Worm (Caenorhabditis elegans) whole organism, L4/young adult: Measurements from ENCODE around the gene asp-3.

Experiments used
- W03F9.2 ChIP-seq: fragments of 150-350 bp; optimal IDR thresholded peaks from 2 replicates; lab custom pipeline; 2014; ENCODE audit warnings: missing biosample characterization, missing genetic modification characterization
- dao-5 ChIP-seq: sonication (generic microtip); optimal IDR thresholded peaks from 2 replicates; lab custom pipeline; 2016; ENCODE audit warnings: missing genotype, missing genetic modification characterization, moderate library complexity, missing compliant biosample characterization
- him-1 ChIP-seq: sonication (generic microtip); optimal IDR thresholded peaks from 2 replicates; lab custom pipeline; 2016; ENCODE audit warnings: missing genotype, missing genetic modification reagents, missing genetic modification characterization, missing compliant biosample characterization

The asp-3 gene

DNA sequence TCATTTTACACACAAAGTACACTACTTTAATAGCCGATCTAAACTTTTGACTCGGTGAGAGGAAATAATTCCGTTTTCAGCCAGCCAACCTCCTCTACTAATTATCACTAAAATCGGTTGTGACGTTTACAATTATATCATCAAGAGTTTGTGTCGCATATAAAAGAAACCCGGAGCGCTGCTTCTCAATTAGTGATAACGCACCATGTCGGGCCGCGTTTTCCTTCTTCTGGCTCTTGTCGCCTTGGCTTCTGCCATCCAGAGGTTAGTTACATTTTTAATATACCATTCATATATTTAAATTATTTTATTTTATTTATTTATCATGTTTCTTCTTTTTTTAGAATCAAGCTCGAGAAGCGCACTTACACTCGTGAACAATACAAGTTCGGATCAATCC is at the start of gene asp-3:
Gene asp-3, plus strand, starts transcription at position 79 of the 400 bp plus-strand sequence.
- TF ChIP-seq him-1 = no peak
- TF ChIP-seq dao-5 (tag; lab: Kevin White, UChicago) = no peak
- no peak for TF ChIP-seq W03F9.2 (tag; lab: Kevin White, UChicago)

DNA sequence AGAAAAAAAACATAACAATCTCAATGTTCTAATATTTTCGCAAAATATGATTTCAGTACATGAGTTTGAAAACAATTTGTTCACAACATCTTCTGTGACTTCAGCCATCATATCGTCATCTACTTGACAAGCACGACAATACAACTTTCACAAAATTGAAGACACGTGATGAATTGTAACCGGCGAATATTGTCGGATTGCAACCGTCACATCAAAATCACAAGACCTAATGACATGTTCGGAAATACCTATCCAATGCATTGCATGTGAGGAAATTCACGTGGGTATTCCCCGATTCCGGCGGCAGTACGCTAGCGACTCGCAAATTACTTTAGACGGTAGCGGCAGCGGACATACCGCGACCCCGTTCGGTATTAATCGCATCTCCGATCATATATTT is 49.3 kb upstream of the asp-3 start:
- TF ChIP-seq him-1 (no peak), W03F9.2 (tag; lab: Kevin White, UChicago) (peak; percentile 1)

DNA sequence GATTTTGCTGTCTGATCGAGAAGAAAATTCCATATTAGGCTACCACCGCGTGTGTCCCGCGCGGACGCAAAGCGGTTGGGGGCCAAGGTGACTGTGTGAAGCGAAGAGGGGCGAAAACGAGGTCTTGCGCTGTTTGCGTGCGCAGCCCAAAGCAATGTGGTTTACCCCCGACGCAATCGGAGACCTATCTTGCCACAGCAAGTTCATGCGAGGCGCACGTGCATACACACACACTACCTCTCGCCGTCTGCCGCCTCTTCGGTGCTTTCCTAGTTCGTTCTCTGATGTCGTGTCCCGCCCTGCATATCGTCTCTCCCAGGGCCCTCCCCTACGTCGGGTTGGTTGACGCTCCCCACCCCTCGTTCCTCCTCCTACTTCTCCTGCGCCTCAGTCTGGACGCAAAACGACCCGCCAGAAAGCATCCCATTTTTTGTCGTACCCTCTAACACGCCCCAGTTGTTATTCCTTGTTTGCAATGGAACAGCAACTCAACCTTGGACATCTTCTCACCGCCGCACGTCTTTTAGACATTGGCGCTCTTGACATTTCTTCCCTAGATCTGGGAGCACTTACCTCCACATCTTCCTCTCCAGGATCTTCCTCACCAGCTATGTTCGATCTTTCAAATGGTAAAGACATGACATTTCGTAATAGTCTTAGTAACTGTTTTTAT is 48.7 kb upstream of the asp-3 start, which contains the start of gene mdl-1:
Gene mdl-1, plus strand, starts transcription at position 341 of the 673 bp plus-strand sequence.
- no peak for TF ChIP-seq W03F9.2 (tag; lab: Kevin White, UChicago)
- TF ChIP-seq him-1 = peak; percentile 4
- TF ChIP-seq dao-5 (tag; lab: Kevin White, UChicago) = no peak

DNA sequence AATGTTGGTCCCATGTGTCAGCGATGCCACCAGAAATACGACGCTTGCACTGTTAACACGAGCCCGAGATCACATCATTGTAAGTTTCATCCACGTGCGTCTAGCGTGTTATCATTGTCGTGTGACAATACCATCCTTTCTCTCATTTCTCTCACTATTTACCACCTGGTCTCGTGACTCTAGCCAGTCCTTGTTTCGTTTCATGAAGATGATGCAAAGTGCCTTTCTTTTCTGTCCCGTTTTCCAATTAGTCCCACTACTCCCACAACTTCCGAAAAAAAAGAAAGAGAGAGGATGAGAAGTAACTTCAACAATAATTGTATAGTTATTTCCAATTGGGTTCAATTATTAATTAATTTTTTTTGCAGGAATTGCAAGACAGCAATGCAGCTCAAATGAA is 48.0 kb upstream of the asp-3 start:
- TF ChIP-seq W03F9.2 (tag; lab: Kevin White, UChicago) = no peak
- no peak for TF ChIP-seq dao-5 (tag; lab: Kevin White, UChicago)

DNA sequence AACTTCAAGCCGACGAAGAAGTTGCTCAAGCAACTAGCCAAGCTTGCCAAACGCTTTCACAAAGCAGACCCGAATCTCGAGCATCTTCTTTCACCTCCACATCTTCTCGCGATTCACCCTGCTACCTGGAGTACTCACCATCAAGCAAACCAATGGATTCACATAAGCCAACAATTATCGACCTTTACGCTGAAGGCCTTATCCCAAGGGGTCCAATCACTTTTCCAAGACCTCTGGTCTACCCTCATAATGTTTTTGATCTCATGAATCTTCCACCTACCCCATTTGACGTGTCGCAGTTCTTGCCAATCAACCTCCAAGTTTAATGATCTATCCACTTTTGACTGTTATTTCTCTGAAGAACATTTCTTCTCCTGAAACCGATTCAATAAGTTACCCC is 47.5 kb upstream of the asp-3 start:
- TF ChIP-seq him-1 = no peak
- no peak for TF ChIP-seq dao-5 (tag; lab: Kevin White, UChicago)
- TF ChIP-seq W03F9.2 (tag; lab: Kevin White, UChicago) = no peak

DNA sequence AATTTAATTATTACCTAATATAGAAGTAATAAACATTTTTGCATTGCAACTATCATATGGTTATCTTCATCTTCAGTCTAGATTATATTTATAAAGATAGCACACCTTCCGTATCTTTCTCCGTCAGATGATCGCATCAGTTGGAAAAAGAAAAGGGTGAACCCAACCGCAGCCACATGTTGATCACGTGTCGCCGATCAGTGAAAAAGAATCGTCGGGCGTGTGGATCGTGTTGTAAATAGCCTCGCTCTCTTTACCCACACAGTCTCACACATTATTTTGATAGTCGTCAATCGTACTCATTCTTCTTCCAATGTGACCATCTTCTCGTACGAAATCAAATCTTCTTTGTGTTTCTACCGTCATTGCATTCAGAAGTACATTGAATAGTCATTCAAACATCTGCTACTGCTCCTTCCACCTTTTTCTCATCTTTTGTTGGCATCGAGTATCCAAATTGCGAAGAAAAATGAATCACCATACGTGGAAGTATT is 47.0 kb upstream of the asp-3 start:
- TF ChIP-seq W03F9.2 (tag; lab: Kevin White, UChicago) = peak; percentile 67
- no peak for TF ChIP-seq dao-5 (tag; lab: Kevin White, UChicago)
- TF ChIP-seq him-1 = no peak

DNA sequence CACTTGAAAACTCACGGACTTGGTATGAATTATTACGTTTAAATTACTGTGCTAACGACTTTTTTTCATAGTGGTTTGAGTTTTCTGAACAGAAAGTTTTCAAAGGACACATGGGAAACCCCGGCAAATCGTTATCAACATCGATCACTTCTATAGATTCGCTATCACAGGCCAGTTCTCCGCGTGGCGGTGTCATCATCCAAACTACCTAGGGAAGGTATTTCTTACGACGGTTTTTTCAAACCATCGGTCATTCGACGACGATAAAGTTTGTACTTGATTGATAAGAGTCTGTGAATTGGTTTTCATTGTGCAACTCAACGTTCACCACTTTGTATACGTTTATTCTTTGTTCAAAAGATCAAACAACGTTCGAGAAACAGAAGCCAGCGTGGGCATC is 46.3 kb upstream of the asp-3 start:
- TF ChIP-seq W03F9.2 (tag; lab: Kevin White, UChicago) (peak; percentile 1), him-1 (no peak)

DNA sequence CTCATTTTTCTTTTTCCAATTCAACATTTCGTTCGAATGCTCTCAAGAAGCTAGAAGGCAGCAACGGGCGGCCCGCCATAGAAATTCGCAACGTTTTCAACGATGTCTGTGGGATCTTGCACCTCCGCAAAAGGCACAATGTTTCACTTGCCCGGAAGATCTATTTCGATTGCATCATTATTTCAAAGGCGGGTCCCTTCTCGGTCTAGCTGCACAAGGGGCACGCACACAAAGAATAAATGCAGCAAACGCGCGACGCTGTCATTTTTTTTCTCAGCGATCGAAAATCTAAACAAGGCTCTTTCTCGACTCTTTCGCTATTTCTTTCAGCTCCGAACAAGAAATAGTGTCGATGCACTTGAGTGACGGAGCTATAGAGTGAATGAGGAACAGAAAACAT is 45.9 kb upstream of the asp-3 start:
- no peak for TF ChIP-seq dao-5 (tag; lab: Kevin White, UChicago)
- peak; percentile 26 for TF ChIP-seq him-1
- TF ChIP-seq W03F9.2 (tag; lab: Kevin White, UChicago) = no peak

DNA sequence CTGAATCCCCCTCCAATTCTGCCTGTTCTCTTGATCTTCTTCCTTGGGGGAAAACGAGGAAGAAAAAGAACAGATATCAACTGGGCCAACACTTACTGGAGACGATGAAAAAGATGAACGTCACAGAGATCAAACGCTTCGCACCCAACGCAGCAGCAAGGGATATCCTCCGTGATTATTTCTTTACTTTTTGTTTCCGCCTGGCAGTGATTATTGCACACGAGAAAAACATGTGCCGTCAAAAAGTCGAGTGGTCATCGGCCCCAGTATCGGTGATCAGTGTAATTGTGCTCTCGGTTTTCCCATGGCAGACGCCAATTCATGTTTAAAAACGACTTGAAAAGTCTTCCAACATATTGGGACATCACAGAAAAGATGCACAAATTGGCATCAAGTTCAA is 45.3 kb upstream of the asp-3 start:
- no peak for TF ChIP-seq dao-5 (tag; lab: Kevin White, UChicago)
- no peak for TF ChIP-seq W03F9.2 (tag; lab: Kevin White, UChicago)
- TF ChIP-seq him-1 = no peak

DNA sequence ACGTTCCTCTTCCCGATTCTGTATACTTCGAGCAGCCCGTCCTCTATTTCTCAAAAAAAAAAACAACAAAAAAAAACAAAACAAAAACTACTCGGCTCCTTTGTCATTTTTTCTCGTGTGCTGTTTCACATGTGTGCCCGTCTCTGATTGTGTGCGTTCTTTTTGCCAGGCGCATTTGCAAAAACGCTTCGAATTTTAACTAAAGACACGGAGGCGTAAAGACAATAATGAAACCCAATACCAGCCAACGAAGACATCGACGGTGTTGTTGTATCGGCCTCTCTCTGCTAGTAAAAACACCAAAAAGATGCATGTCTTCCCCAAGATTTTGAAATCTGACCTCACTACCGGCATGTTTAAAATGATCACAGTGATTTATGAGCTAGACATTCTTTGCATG is 44.0 kb upstream of the asp-3 start:
- TF ChIP-seq him-1 = no peak
- no peak for TF ChIP-seq dao-5 (tag; lab: Kevin White, UChicago)
- TF ChIP-seq W03F9.2 (tag; lab: Kevin White, UChicago) = no peak

DNA sequence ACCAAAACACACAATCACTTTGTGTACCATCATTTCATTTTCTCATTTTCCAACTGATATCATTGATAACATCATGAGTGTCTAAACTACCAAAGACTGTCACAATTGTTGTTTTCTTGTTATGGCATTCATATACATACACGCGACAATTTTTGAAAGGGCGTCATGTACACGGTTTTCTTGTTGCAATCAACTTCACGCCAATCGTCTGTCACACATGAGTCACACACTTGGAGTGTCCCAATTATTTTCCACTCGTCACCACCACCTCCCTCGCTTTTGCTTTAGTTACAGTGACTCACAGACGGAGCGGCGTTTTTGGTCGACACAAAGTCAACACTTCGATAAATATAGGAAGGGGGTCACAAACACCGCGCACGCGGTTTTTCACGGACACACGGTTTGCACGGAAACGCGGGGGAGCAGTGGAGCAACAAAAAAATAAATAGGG is 42.9 kb upstream of the asp-3 start:
- TF ChIP-seq W03F9.2 (tag; lab: Kevin White, UChicago) = no peak
- no peak for TF ChIP-seq him-1
- TF ChIP-seq dao-5 (tag; lab: Kevin White, UChicago) = no peak

DNA sequence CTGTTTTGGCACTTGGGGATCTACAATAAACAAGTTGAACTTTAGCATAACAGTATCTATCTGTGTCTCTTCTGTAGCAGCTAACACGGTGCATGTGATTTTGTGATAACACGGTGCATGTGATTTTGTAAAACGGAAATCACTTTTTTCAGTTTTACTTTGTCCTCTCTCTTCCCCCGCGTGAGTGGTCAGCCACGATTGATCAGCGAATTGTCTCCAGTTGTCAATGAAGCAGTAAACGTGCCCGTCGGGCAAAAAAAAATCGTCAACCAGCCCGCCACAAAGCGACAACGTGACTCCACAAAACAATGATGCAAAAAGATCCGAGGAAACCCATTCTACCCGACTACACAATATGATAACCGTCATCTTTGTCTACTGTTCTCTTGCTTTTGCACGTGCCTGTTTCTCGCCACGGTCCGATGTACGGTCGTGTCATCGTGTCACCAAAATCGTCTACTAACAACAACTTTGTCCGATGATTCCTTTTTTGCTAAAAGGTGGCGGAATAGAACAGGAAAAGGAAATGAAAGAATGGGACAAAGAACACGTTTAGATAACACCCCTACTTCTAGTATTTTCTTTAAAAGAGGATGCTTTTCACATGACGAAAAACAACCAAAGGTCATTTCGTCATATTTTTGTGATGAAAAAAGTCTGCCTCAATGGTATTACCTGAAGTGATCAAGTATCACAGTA is 41.6 kb upstream of the asp-3 start:
- TF ChIP-seq him-1 (no peak), W03F9.2 (tag; lab: Kevin White, UChicago) (no peak), dao-5 (tag; lab: Kevin White, UChicago) (no peak)

DNA sequence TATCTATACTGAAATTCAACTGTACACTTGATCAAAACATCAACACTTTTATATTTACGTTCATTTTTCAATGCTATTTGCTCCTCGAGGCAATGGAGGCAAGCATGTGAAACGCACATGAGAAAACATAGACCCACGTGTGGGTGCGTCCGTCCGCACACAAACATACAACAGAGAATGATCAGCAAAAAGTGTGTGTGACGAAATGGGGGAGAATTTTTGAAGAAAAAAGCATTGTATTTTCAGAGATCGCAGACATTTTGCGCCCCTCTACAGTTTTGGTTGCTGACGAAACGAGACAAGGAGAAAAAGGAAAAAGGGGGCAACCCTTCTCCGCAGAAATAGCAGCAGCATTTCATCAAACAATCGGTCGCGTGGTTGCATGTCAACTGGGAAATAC is 40.7 kb upstream of the asp-3 start:
- TF ChIP-seq W03F9.2 (tag; lab: Kevin White, UChicago) = peak; percentile 49
- TF ChIP-seq him-1 = peak; percentile 77
- TF ChIP-seq dao-5 (tag; lab: Kevin White, UChicago) = no peak

DNA sequence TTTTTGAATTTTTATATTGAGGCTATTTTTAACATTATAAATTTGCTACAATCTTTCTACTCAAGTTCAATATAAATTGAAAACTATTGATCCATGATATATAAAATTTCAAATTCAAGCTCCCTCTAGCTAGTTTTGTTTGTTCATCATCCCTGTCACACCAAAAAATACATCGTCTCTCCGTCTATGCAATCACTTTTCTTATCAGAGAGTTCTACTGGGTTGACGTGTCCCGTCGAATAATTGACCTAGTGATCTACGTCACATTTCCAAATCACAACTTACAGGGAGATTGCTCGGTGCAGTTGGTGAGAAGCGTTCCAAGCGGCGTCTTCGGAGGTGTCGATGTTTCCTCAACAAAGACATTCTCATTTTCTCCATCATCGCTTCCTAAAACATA is 29.7 kb upstream of the asp-3 start:
- TF ChIP-seq dao-5 (tag; lab: Kevin White, UChicago) (no peak), him-1 (no peak), W03F9.2 (tag; lab: Kevin White, UChicago) (no peak)
